Fruit fly (Drosophila melanogaster): Measurements from ENCODE around the gene CG14418.

DNA sequence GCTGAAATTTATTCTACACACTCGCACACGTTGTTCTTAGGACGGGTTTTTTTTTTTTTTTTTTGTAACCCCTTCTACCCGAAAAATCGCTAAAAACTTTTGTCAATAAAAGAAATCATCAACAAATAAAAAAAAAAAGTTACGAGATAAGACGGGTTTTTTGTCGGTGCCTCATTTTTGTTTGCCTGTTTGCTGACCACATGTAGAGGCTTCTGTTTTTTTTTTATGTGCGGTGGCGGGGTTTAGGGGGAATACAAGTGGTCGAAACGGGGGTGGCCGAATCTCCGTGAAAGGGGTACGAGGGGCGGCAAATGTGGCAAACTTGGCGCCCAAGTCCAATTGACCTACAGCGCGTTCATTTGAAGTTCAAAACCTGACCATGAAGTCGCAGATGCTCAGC is 35.1 kb upstream of the CG14418 start:
- no peak for TF ChIP-seq CG4496 (GFP tag; IDR thresholded peaks at IDR 0.05)
- no peak for TF ChIP-seq CG32121 (GFP tag; IDR thresholded peaks at IDR 0.05)
- no peak for TF ChIP-seq D1 (tag; optimal IDR thresholded peaks at IDR 0.05)
- TF ChIP-seq EcR (GFP tag; optimal IDR thresholded peaks at IDR 0.05) = no peak
- TF ChIP-seq Pif1A (GFP tag; optimal IDR thresholded peaks at IDR 0.05) = no peak
